Fruit fly (Drosophila melanogaster) whole organism, embryonic: Measurements from ENCODE around the gene fw.

Source experiments
- Bdp1 ChIP-seq: fragments of 200-800 bp; sonication (Bioruptor generic); optimal IDR thresholded peaks from 3 replicates; lab custom pipeline; 2016; ENCODE audit warnings: missing biosample characterization, missing genetic modification characterization
- CG10267 ChIP-seq: fragments of 200-800 bp; sonication (Bioruptor generic); optimal IDR thresholded peaks from 2 replicates; lab custom pipeline; 2018; ENCODE audit warnings: missing biosample characterization, mild to moderate bottlenecking, missing genetic modification characterization, moderate library complexity
- CG10462 ChIP-seq: fragments of 200-800 bp; sonication (Bioruptor generic); optimal IDR thresholded peaks from 2 replicates; lab custom pipeline; 2016; ENCODE audit warnings: missing biosample characterization, missing genetic modification characterization
- CG10654 ChIP-seq: fragments of 200-800 bp; sonication (Bioruptor generic); optimal IDR thresholded peaks from 2 replicates; lab custom pipeline; 2016; ENCODE audit warnings: missing biosample characterization, missing genetic modification characterization
- CG10979 ChIP-seq: fragments of 200-800 bp; sonication (Bioruptor generic); optimal IDR thresholded peaks from 2 replicates; lab custom pipeline; 2018; ENCODE audit warnings: missing biosample characterization, mild to moderate bottlenecking, missing genetic modification characterization, moderate library complexity
- CG14014 ChIP-seq: fragments of 200-800 bp; sonication (Bioruptor generic); IDR thresholded peaks from 2 replicates; pipeline ENCODE4 v1.3.6; 2022; ENCODE audit warnings: missing biosample characterization, missing genetic modification characterization
- CG14441 ChIP-seq: fragments of 200-800 bp; sonication (Bioruptor generic); IDR thresholded peaks from 2 replicates; pipeline ENCODE4 v1.3.6; 2022; ENCODE audit warnings: missing biosample characterization, missing genetic modification characterization
- CG14667 ChIP-seq: fragments of 200-800 bp; sonication (Bioruptor generic); IDR thresholded peaks from 2 replicates; pipeline ENCODE4 v1.3.6; 2022; ENCODE audit warnings: missing biosample characterization, missing genetic modification characterization
- CG17359 ChIP-seq: fragments of 200-800 bp; sonication (Bioruptor generic); optimal IDR thresholded peaks from 3 replicates; lab custom pipeline; 2018; ENCODE audit warnings: missing biosample characterization, mild to moderate bottlenecking, missing genetic modification characterization, moderate library complexity
- CG17568 ChIP-seq: fragments of 200-800 bp; sonication (Bioruptor generic); optimal IDR thresholded peaks from 2 replicates; lab custom pipeline; 2018; ENCODE audit warnings: missing biosample characterization, mild to moderate bottlenecking, missing genetic modification characterization, moderate library complexity
- CG18476 ChIP-seq: fragments of 200-800 bp; sonication (Bioruptor generic); optimal IDR thresholded peaks from 2 replicates; lab custom pipeline; 2016; ENCODE audit warnings: missing biosample characterization, mild to moderate bottlenecking, missing genetic modification characterization
- CG2120 ChIP-seq: fragments of 200-800 bp; sonication (Bioruptor generic); optimal IDR thresholded peaks from 3 replicates; lab custom pipeline; 2016; ENCODE audit warnings: missing biosample characterization, missing genetic modification characterization
- CG2202 ChIP-seq: fragments of 200-800 bp; sonication (Bioruptor generic); optimal IDR thresholded peaks from 2 replicates; lab custom pipeline; 2018; ENCODE audit warnings: missing biosample characterization, mild to moderate bottlenecking, missing genetic modification characterization
- CG2875 ChIP-seq: fragments of 200-800 bp; sonication (Bioruptor generic); optimal IDR thresholded peaks from 2 replicates; lab custom pipeline; 2017; ENCODE audit warnings: missing biosample characterization, mild to moderate bottlenecking, missing genetic modification characterization, missing genetic modification reagents
- CG4282 ChIP-seq: fragments of 200-800 bp; sonication (Bioruptor generic); optimal IDR thresholded peaks from 2 replicates; lab custom pipeline; 2016; ENCODE audit warnings: missing biosample characterization, missing genetic modification characterization
- CG43689 ChIP-seq: fragments of 200-800 bp; sonication (Bioruptor generic); IDR thresholded peaks from 2 replicates; pipeline ENCODE4 v1.3.6; 2022; ENCODE audit warnings: missing biosample characterization, missing genetic modification characterization
- CG9876 ChIP-seq: fragments of 200-800 bp; sonication (Bioruptor generic); optimal IDR thresholded peaks from 2 replicates; lab custom pipeline; 2016; ENCODE audit warnings: missing biosample characterization, missing genetic modification characterization
- Chrac-16 ChIP-seq: fragments of 200-800 bp; sonication (Bioruptor generic); optimal IDR thresholded peaks from 3 replicates; lab custom pipeline; 2016; ENCODE audit warnings: missing biosample characterization, missing genetic modification characterization
- D19B ChIP-seq: fragments of 200-800 bp; sonication (Bioruptor generic); optimal IDR thresholded peaks from 2 replicates; lab custom pipeline; 2017; ENCODE audit warnings: missing biosample characterization, mild to moderate bottlenecking, missing genetic modification characterization
- Dll ChIP-seq: fragments of 200-800 bp; sonication (Bioruptor generic); IDR thresholded peaks from 4 replicates; pipeline ENCODE4 v1.3.6; 2022; ENCODE audit warnings: missing biosample characterization, missing genetic modification characterization; ENCODE audit not compliant: partially characterized antibody
- Dp ChIP-seq: fragments of 200-800 bp; sonication (Bioruptor generic); optimal IDR thresholded peaks from 2 replicates; lab custom pipeline; 2018; ENCODE audit warnings: missing biosample characterization, mild to moderate bottlenecking, missing genetic modification characterization, moderate library complexity
- HLH54F ChIP-seq: fragments of 200-800 bp; sonication (Bioruptor generic); optimal IDR thresholded peaks from 3 replicates; lab custom pipeline; 2016; ENCODE audit warnings: missing biosample characterization, missing genetic modification characterization
- Hmr ChIP-seq: fragments of 200-800 bp; sonication (Bioruptor generic); optimal IDR thresholded peaks from 3 replicates; lab custom pipeline; 2017; ENCODE audit warnings: mild to moderate bottlenecking, missing biosample characterization, missing genetic modification reagents, missing genetic modification characterization
- Hr3 ChIP-seq: fragments of 200-800 bp; sonication (Bioruptor generic); optimal IDR thresholded peaks from 3 replicates; lab custom pipeline; 2016; ENCODE audit warnings: missing biosample characterization, missing genetic modification characterization
- Max ChIP-seq: fragments of 200-800 bp; sonication (Bioruptor generic); optimal IDR thresholded peaks from 2 replicates; lab custom pipeline; 2016; ENCODE audit warnings: missing biosample characterization, mild to moderate bottlenecking, missing genetic modification characterization
- Oaz ChIP-seq: fragments of 200-800 bp; sonication (Bioruptor generic); IDR thresholded peaks from 2 replicates; pipeline ENCODE4 v1.3.6; 2022; ENCODE audit warnings: missing biosample characterization, missing genetic modification characterization
- Optix ChIP-seq: fragments of 200-800 bp; sonication (Bioruptor generic); IDR thresholded peaks from 3 replicates; pipeline ENCODE4 v1.3.6; 2022; ENCODE audit warnings: missing biosample characterization, missing genetic modification characterization
- Ravus ChIP-seq: fragments of 200-800 bp; sonication (Bioruptor generic); IDR thresholded peaks from 2 replicates; pipeline ENCODE4 v1.3.6; 2022; ENCODE audit warnings: missing biosample characterization, missing genetic modification characterization
- Rfx ChIP-seq: fragments of 200-800 bp; sonication (Bioruptor generic); IDR thresholded peaks from 2 replicates; pipeline ENCODE4 v1.3.6; 2022; ENCODE audit warnings: missing biosample characterization, missing genetic modification characterization
- ase ChIP-seq: fragments of 200-800 bp; sonication (Bioruptor generic); IDR thresholded peaks from 3 replicates; pipeline ENCODE4 v1.3.6; 2022; ENCODE audit warnings: missing biosample characterization, missing genetic modification characterization
- caup ChIP-seq: fragments of 200-800 bp; sonication (Bioruptor generic); optimal IDR thresholded peaks from 3 replicates; lab custom pipeline; 2017; ENCODE audit warnings: missing biosample characterization, mild to moderate bottlenecking, missing genetic modification characterization, moderate library complexity; ENCODE audit not compliant: severe bottlenecking
- disco-r ChIP-seq: fragments of 200-800 bp; sonication (Bioruptor generic); optimal IDR thresholded peaks from 2 replicates; lab custom pipeline; 2016; ENCODE audit warnings: missing biosample characterization, missing genetic modification characterization
- dm ChIP-seq: fragments of 200-800 bp; sonication (Bioruptor generic); optimal IDR thresholded peaks from 3 replicates; lab custom pipeline; 2016; ENCODE audit warnings: missing biosample characterization, missing genetic modification characterization
- dmrt11E ChIP-seq: fragments of 200-800 bp; sonication (Bioruptor generic); optimal IDR thresholded peaks from 3 replicates; lab custom pipeline; 2018; ENCODE audit warnings: missing biosample characterization, mild to moderate bottlenecking, missing genetic modification characterization, moderate library complexity
- en ChIP-seq: fragments of 200-800 bp; sonication (Bioruptor generic); optimal IDR thresholded peaks from 2 replicates; lab custom pipeline; 2016; ENCODE audit warnings: missing biosample characterization, missing genetic modification characterization
- gce ChIP-seq: fragments of 200-800 bp; sonication (Bioruptor generic); IDR thresholded peaks from 3 replicates; pipeline ENCODE4 v1.3.6; 2022; ENCODE audit warnings: missing biosample characterization, missing genetic modification characterization
- grn ChIP-seq: fragments of 200-800 bp; sonication (Bioruptor generic); optimal IDR thresholded peaks from 3 replicates; lab custom pipeline; 2017; ENCODE audit warnings: missing biosample characterization, missing genetic modification characterization
- lmd ChIP-seq: fragments of 200-800 bp; sonication (Bioruptor generic); IDR thresholded peaks from 2 replicates; pipeline ENCODE4 v1.3.6; 2022; ENCODE audit warnings: missing biosample characterization, missing genetic modification characterization
- lov ChIP-seq, 2 experiments: fragments of 200-800 bp in 1 of 2; fragments of >200 bp in 1 of 2; sonication (Bioruptor generic) in 1 of 2; IDR thresholded peaks in 1 of 2; optimal IDR thresholded peaks in 1 of 2; 2 replicates in 1 of 2; 3 replicates in 1 of 2; pipeline versions ENCODE4 v1.3.6 to Lab custom; 2017 to 2022; ENCODE audit warnings: missing biosample characterization in 1 of 2, missing genetic modification characterization in 1 of 2
- nerfin-1 ChIP-seq: fragments of 200-800 bp; sonication (Bioruptor generic); optimal IDR thresholded peaks from 3 replicates; lab custom pipeline; 2019; ENCODE audit warnings: missing biosample characterization, mild to moderate bottlenecking, missing genetic modification characterization, moderate library complexity
- org-1 ChIP-seq: fragments of 200-800 bp; sonication (Bioruptor generic); optimal IDR thresholded peaks from 2 replicates; lab custom pipeline; 2017; ENCODE audit warnings: missing biosample characterization, missing genetic modification characterization
- pfk ChIP-seq: fragments of 200-800 bp; sonication (Bioruptor generic); optimal IDR thresholded peaks from 2 replicates; lab custom pipeline; 2018; ENCODE audit warnings: missing biosample characterization, mild to moderate bottlenecking, missing genetic modification characterization, moderate library complexity
- repo ChIP-seq: fragments of 200-800 bp; sonication (Bioruptor generic); optimal IDR thresholded peaks from 2 replicates; lab custom pipeline; 2016; ENCODE audit warnings: missing biosample characterization, missing genetic modification characterization
- rib ChIP-seq: fragments of 200-800 bp; sonication (Bioruptor generic); IDR thresholded peaks from 2 replicates; pipeline ENCODE4 v1.3.6; 2022; ENCODE audit warnings: missing biosample characterization, missing genetic modification characterization
- slou ChIP-seq: fragments of 200-800 bp; sonication (Bioruptor generic); optimal IDR thresholded peaks from 3 replicates; lab custom pipeline; 2016; ENCODE audit warnings: missing biosample characterization, missing genetic modification characterization
- slp2 ChIP-seq: fragments of 200-800 bp; sonication (Bioruptor generic); optimal IDR thresholded peaks from 2 replicates; lab custom pipeline; 2016; ENCODE audit warnings: missing biosample characterization, missing genetic modification characterization
- sqz ChIP-seq: fragments of 200-800 bp; sonication (Bioruptor generic); optimal IDR thresholded peaks from 3 replicates; lab custom pipeline; 2018; ENCODE audit warnings: missing biosample characterization, mild to moderate bottlenecking, missing genetic modification characterization
- sug ChIP-seq: fragments of 200-800 bp; optimal IDR thresholded peaks from 2 replicates; lab custom pipeline; 2019; ENCODE audit warnings: missing biosample characterization, mild to moderate bottlenecking, missing genetic modification characterization, moderate library complexity
- wor ChIP-seq: fragments of 200-800 bp; sonication (Bioruptor generic); IDR thresholded peaks from 2 replicates; pipeline ENCODE4 v1.3.6; 2022; ENCODE audit warnings: missing biosample characterization, missing genetic modification characterization
- zfh1 ChIP-seq: fragments of 200-800 bp; sonication (Bioruptor generic); IDR thresholded peaks from 3 replicates; pipeline ENCODE4 v1.3.6; 2022; ENCODE audit warnings: missing biosample characterization, missing genetic modification characterization

Gene fw

DNA sequence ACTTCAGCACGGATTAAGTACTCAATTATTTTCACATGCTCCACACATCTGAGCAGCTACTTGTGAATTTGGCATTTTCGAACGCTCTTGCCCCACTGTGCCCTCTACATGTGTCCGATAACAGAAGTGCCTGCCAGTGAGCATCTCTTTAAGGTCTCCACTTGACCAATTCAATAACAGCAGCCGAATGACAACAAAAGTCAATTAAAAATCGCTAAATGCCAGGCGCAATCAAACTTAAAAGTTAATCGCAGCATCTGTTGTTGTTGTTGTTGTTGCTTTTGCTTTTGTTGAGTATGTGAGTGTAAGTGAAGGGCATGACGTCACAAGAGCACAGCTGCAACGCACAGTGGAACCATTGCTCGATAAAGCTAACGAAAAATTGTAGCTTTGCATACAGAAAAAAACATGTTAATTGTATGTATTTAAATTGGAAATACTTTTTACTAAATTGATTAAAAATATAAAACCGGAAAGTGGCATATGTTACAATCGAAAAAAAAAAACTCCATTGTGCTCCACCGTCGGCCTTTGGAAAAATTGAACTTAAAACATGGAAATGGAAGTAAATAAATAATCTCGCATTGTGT, 11.2 kb upstream of the fw start (continued):
- 0 out of 3 replicates have a peak, but pooled peaks have one; percentile 4 for TF ChIP-seq gce (GFP tag; lab: Robert Waterston, UW)
- no peak for TF ChIP-seq dm
- no peak for TF ChIP-seq nerfin-1
- no peak for TF ChIP-seq CG2875 (GFP tag; lab: Kevin White, UChicago)
- TF ChIP-seq rib (GFP tag; lab: Robert Waterston, UW) = no peak
- peak; percentile 59 for TF ChIP-seq CG14441 (GFP tag; lab: Robert Waterston, UW)
- no peak for TF ChIP-seq CG43689 (GFP tag; lab: Robert Waterston, UW)
- no peak for TF ChIP-seq sqz (GFP tag; lab: Kevin White, UChicago)
- no peak for TF ChIP-seq slp2 (GFP tag; lab: Kevin White, UChicago)
- peak; percentile 37; the same call in 1 of the 2 replicates for TF ChIP-seq CG14667 (GFP tag; lab: Robert Waterston, UW)
- no peak for TF ChIP-seq CG10462
- TF ChIP-seq en = no peak
- 0 out of 2 replicates have a peak, but pooled peaks have one; percentile 5 for TF ChIP-seq CG14014 (GFP tag; lab: Robert Waterston, UW)
- no peak for TF ChIP-seq disco-r (GFP tag; lab: Kevin White, UChicago)
- TF ChIP-seq sug = peak; percentile 18
- TF ChIP-seq caup (GFP tag; lab: Kevin White, UChicago) = no peak
- TF ChIP-seq org-1 (GFP tag; lab: Kevin White, UChicago) = no peak
- no peak for TF ChIP-seq Hmr (GFP tag; lab: Kevin White, UChicago)
- TF ChIP-seq Ravus = peak; percentile 11; the same call in 1 of the 2 replicates
- TF ChIP-seq Optix = 0 out of 3 replicates have a peak, but pooled peaks have one; percentile 9
- TF ChIP-seq Max (GFP tag; lab: Kevin White, UChicago) = no peak
- peak; percentile 7 for TF ChIP-seq CG18476 (GFP tag; lab: Kevin White, UChicago)
- peak; percentile 9 for TF ChIP-seq D19B (GFP tag; lab: Kevin White, UChicago)
- TF ChIP-seq Dll (GFP tag; lab: Robert Waterston, UW) = no peak
- no peak for TF ChIP-seq Bdp1
- peak; percentile 7 for TF ChIP-seq dmrt11E
- no peak for TF ChIP-seq grn
- peak; percentile 12 for TF ChIP-seq CG4282
- TF ChIP-seq CG10654 = no peak
- TF ChIP-seq zfh1 (GFP tag; lab: Robert Waterston, UW) = peak; percentile 51; the same call in 2 of the 3 replicates
- no peak for TF ChIP-seq repo (GFP tag; lab: Kevin White, UChicago)
- TF ChIP-seq HLH54F (GFP tag; lab: Kevin White, UChicago) = peak; percentile 18
- TF ChIP-seq CG10267 (tag; lab: Kevin White, UChicago) = peak; percentile 9
- TF ChIP-seq wor (GFP tag; lab: Robert Waterston, UW) = peak; percentile 11; the same call in 1 of the 2 replicates
- no peak for TF ChIP-seq CG2202 (tag; lab: Kevin White, UChicago)
- peak; percentile 46 for TF ChIP-seq CG10979 (tag; lab: Kevin White, UChicago)
- peak; percentile 57 for TF ChIP-seq Chrac-16
- TF ChIP-seq ase = peak; percentile 40; the same call in 1 of the 3 replicates
- TF ChIP-seq CG2120 (GFP tag; lab: Kevin White, UChicago) = peak; percentile 29
- TF ChIP-seq CG17359 = peak; percentile 23
- no peak for TF ChIP-seq CG9876 (GFP tag; lab: Kevin White, UChicago)
- TF ChIP-seq pfk = no peak
- TF ChIP-seq slou (GFP tag; lab: Kevin White, UChicago) = no peak
- no peak for TF ChIP-seq CG17568 (GFP tag; lab: Kevin White, UChicago)
- TF ChIP-seq Rfx (GFP tag; lab: Robert Waterston, UW) = peak; percentile 23
- TF ChIP-seq Oaz (GFP tag; lab: Robert Waterston, UW) = no peak
- TF ChIP-seq lmd (GFP tag; lab: Robert Waterston, UW) = 0 out of 2 replicates have a peak, but pooled peaks have one; percentile 8
- peak; percentile 8 for TF ChIP-seq Hr3 (GFP tag; lab: Kevin White, UChicago)
- TF ChIP-seq lov (optimal IDR thresholded peaks at IDR 0.05; lab: Kevin White, UChicago) = no peak
- no peak for TF ChIP-seq lov (GFP tag; IDR thresholded peaks at IDR 0.05; lab: Robert Waterston, UW)
- no peak for TF ChIP-seq Dp (GFP tag; lab: Kevin White, UChicago)
